Worm (Caenorhabditis elegans): ENCODE data around the gene str-217.

Gene str-217

DNA sequence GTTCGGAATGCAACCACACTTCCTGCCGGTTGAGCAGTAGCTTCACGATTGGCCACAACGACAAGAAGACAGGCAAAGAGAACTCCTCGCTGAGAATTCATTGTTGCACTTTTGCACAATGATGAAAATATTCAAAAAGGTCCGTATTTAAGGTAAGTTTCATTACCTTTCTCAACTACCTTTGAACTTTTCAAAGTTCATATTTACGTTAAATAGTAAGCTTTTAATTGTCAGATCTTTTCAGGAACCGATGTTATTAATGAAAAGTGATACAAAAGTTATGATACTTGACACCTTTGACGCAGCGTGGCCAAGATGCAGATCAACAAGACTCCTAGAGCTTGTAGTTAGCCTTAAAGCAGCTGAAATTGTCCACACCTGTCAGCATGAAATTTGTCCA, 21.3 kb upstream of the str-217 start, which contains the start of gene F49H6.12:
TSS of gene F49H6.12 (minus strand) at position 101 of the 400 bp plus-strand sequence.
- TF ChIP-seq tra-4 (tag; optimal IDR thresholded peaks at IDR 0.05) (no peak), hnd-1 (tag; optimal IDR thresholded peaks at IDR 0.05) (no peak), flt-1 (GFP tag; IDR thresholded peaks at IDR 0.05) (no peak), sea-1 (GFP tag; conservative IDR thresholded peaks at IDR 0.05) (no peak)

DNA sequence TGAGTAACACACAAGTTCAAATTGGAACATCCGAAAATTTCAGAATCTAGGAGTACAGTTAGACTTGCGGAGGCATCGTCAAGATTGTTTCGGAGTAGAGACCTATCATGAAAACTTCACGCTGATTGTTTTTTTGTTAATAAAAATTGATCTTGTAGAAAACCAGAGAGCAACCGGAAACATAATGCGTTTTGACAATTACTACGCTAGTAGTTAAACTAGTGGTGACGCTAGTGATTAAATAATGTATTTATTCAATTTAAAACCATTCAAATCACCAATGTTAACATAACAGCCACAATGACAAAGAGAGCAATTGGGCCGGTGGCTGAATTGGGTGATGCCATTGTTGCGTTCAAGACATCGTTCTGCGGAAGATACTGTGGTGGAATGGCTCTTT, 19.6 kb upstream of the str-217 start, which contains the start of gene F49H6.17:
TSS of gene F49H6.17 (plus strand) at position 301 of the 400 bp plus-strand sequence.
- TF ChIP-seq tbx-37 (GFP tag; conservative IDR thresholded peaks at IDR 0.05) (no peak), ets-7 (tag; optimal IDR thresholded peaks at IDR 0.05) (no peak), ceh-36 (tag; optimal IDR thresholded peaks at IDR 0.05) (no peak), B0310.2 (tag; optimal IDR thresholded peaks at IDR 0.05) (no peak), aly-1 (tag; optimal IDR thresholded peaks at IDR 0.05) (no peak), ama-1 (optimal IDR thresholded peaks at IDR 0.05) (no peak), pes-1 (GFP tag; IDR thresholded peaks at IDR 0.05) (no peak), flt-1 (GFP tag; IDR thresholded peaks at IDR 0.05) (no peak), hmg-4 (GFP tag; optimal IDR thresholded peaks at IDR 0.05) (no peak), scrt-1 (GFP tag; IDR thresholded peaks at IDR 0.05) (no peak), hnd-1 (tag; optimal IDR thresholded peaks at IDR 0.05) (no peak)

DNA sequence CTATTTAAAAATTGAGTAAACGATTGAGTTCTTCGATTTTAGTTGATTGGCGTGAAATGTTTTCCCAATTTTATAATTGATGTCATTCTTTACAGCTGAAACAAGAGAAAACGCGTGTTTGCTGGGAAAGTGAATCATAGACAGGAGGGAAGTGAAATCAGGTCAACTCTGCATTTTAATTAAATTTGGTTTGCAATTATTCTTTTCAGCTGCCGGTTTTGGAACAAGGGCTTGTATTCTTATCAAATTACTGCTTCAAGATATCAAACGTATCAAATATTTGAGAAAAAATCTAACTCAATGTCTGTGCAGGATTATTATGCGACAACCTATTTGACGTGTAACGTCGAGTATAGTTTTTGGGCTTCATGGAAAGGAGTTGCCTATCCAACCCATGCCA, 16.7 kb upstream of the str-217 start, which contains the start of gene srh-97:
TSS of gene srh-97 (plus strand) at position 301 of the 400 bp plus-strand sequence.
- TF ChIP-seq sea-1 (GFP tag; conservative IDR thresholded peaks at IDR 0.05) (no peak), hnd-1 (tag; optimal IDR thresholded peaks at IDR 0.05) (no peak), ceh-36 (tag; optimal IDR thresholded peaks at IDR 0.05) (no peak), hmg-4 (GFP tag; optimal IDR thresholded peaks at IDR 0.05) (no peak), F13C5.2 (tag; optimal IDR thresholded peaks at IDR 0.05) (no peak), ets-7 (tag; optimal IDR thresholded peaks at IDR 0.05) (no peak), ceh-13 (GFP tag; optimal IDR thresholded peaks at IDR 0.05) (no peak), scrt-1 (GFP tag; IDR thresholded peaks at IDR 0.05) (no peak), ama-1 (optimal IDR thresholded peaks at IDR 0.05) (no peak), flt-1 (GFP tag; IDR thresholded peaks at IDR 0.05) (no peak)

DNA sequence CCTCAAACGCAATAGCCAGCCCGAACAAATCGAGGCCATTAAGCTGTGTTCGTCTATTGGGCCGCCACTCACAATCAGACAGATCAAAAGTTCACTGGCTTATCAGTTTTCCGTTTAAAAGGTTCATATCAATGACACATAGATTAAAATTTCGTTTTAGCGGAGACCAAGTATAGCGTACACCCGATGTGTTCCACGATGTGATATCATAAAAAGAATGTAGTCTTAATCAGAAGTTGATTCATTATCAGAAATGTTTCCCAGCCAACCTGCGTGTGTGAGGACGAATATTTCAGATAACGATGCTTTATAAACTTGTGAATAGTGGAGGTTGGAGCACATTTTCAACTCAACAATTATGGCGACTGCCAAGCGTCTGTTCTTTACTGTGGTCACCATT, 13.9 kb upstream of the str-217 start, which contains the start of gene clc-13:
TSS of gene clc-13 (plus strand) at position 359 of the 400 bp plus-strand sequence.
- TF ChIP-seq pes-1 (GFP tag; IDR thresholded peaks at IDR 0.05) (no peak), hmbx-1 (tag; optimal IDR thresholded peaks at IDR 0.05) (no peak), flt-1 (GFP tag; IDR thresholded peaks at IDR 0.05) (no peak), tbx-11 (GFP tag; IDR thresholded peaks at IDR 0.05) (no peak), ama-1 (optimal IDR thresholded peaks at IDR 0.05) (no peak), scrt-1 (GFP tag; IDR thresholded peaks at IDR 0.05) (no peak), ceh-36 (tag; optimal IDR thresholded peaks at IDR 0.05) (no peak), aly-1 (tag; optimal IDR thresholded peaks at IDR 0.05) (no peak), F13C5.2 (tag; optimal IDR thresholded peaks at IDR 0.05) (no peak), ceh-13 (GFP tag; optimal IDR thresholded peaks at IDR 0.05) (no peak), B0310.2 (tag; optimal IDR thresholded peaks at IDR 0.05) (no peak)

DNA sequence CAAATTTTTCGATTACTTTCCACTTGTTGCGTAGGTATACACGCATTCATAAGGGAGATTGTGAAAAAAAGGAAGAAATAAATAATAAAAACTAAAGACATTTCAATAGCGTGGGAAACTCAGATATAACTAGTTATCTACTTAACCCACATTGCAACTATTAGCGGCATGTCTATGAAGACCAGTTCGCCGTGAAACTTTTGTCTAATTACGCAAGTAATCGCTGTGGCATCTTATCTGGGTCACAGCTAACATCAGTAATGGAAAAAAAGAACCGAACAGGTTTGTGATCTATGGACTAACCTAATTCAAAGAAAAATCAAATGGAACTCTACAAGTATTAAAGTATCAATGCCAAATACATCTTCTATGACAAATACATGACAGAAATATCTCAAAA, 13.1 kb upstream of the str-217 start, which contains the start of gene clec-241:
TSS of gene clec-241 (minus strand) at position 101 of the 400 bp plus-strand sequence.
- no peak for TF ChIP-seq ceh-36 (tag; optimal IDR thresholded peaks at IDR 0.05)
- no peak for TF ChIP-seq B0310.2 (tag; optimal IDR thresholded peaks at IDR 0.05)
- no peak for TF ChIP-seq F13C5.2 (tag; optimal IDR thresholded peaks at IDR 0.05)
- TF ChIP-seq tbx-37 (GFP tag; conservative IDR thresholded peaks at IDR 0.05) = no peak
- no peak for TF ChIP-seq hmbx-1 (tag; optimal IDR thresholded peaks at IDR 0.05)
- TF ChIP-seq ama-1 (optimal IDR thresholded peaks at IDR 0.05) = no peak
- TF ChIP-seq hmg-4 (GFP tag; optimal IDR thresholded peaks at IDR 0.05) = no peak
- TF ChIP-seq scrt-1 (GFP tag; IDR thresholded peaks at IDR 0.05) = no peak
- no peak for TF ChIP-seq hnd-1 (tag; optimal IDR thresholded peaks at IDR 0.05)
- no peak for TF ChIP-seq sea-1 (GFP tag; conservative IDR thresholded peaks at IDR 0.05)
- TF ChIP-seq aly-1 (tag; optimal IDR thresholded peaks at IDR 0.05) = no peak

DNA sequence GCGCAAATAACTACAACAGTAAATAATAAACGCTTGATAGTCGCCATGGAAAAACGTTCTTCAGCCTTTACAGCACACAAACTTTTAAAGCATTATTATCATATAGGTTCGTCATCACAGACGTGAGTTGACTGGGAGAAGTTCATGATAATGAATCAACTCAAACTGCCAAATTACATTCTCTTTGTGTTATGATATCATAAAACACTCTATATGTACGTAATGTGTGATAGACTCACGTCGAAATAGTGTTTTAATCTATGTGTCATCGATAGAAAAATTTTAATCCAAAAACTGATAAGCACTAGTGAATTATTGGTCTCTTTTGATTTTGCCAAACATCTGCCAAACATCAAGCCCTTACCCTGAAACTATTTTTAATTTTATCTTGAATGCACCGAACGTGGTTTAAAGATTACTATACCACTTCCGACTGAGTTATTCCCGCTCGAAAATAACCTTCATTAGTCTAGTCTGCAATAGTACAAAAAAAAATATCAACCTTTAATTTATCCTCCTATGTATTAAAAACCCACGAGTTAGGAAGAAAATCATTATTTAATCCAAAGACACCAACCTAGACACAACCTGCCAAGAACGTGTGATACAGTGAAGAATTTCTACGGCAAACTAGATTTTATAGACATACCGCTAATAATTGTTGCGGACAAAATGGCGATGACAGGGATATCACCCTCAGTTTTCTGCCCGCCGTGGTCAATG, 9.4 kb upstream of the str-217 start, which contains the start of the genes clc-12 and clec-240:
TSS of gene clc-12 (minus strand) at position 47 of the 723 bp plus-strand sequence.
TSS of gene clec-240 (plus strand) at position 673 of the 723 bp plus-strand sequence.
- TF ChIP-seq hmg-4 (GFP tag; optimal IDR thresholded peaks at IDR 0.05) (no peak), ets-7 (tag; optimal IDR thresholded peaks at IDR 0.05) (no peak), sea-1 (GFP tag; conservative IDR thresholded peaks at IDR 0.05) (no peak), F13C5.2 (tag; optimal IDR thresholded peaks at IDR 0.05) (no peak), ceh-13 (GFP tag; optimal IDR thresholded peaks at IDR 0.05) (no peak), tbx-11 (GFP tag; IDR thresholded peaks at IDR 0.05) (no peak), hnd-1 (tag; optimal IDR thresholded peaks at IDR 0.05) (no peak), B0310.2 (tag; optimal IDR thresholded peaks at IDR 0.05) (no peak), flt-1 (GFP tag; IDR thresholded peaks at IDR 0.05) (no peak), tra-4 (tag; optimal IDR thresholded peaks at IDR 0.05) (no peak), ama-1 (optimal IDR thresholded peaks at IDR 0.05) (no peak), scrt-1 (GFP tag; IDR thresholded peaks at IDR 0.05) (no peak), ceh-36 (tag; optimal IDR thresholded peaks at IDR 0.05) (no peak), aly-1 (tag; optimal IDR thresholded peaks at IDR 0.05) (no peak), pes-1 (GFP tag; IDR thresholded peaks at IDR 0.05) (no peak)

DNA sequence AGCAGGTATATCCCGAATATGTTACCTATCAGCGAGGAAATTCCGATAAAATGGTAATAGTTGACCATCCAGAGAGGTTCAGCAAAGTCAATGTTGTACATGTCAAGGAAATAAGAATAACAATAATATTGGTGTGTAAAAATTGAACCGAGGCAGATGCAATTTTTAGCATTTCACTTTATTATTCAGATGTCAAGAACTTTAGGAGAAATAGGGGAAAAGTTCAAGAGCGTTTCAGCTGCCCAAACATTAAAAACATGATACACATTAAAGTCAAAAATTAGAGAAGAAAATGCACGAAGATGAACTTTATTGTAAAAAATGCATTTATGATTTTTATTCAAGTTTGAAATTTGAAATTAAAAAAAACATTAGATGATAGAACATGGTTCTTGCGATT, 8.2 kb upstream of the str-217 start, which contains the start of gene sri-69:
TSS of gene sri-69 (minus strand) at position 101 of the 400 bp plus-strand sequence.
- TF ChIP-seq tbx-11 (GFP tag; IDR thresholded peaks at IDR 0.05) (no peak), ets-7 (tag; optimal IDR thresholded peaks at IDR 0.05) (no peak), pes-1 (GFP tag; IDR thresholded peaks at IDR 0.05) (no peak), tra-4 (tag; optimal IDR thresholded peaks at IDR 0.05) (no peak), sea-1 (GFP tag; conservative IDR thresholded peaks at IDR 0.05) (no peak), hmbx-1 (tag; optimal IDR thresholded peaks at IDR 0.05) (no peak), F13C5.2 (tag; optimal IDR thresholded peaks at IDR 0.05) (no peak), hmg-4 (GFP tag; optimal IDR thresholded peaks at IDR 0.05) (no peak), hnd-1 (tag; optimal IDR thresholded peaks at IDR 0.05) (no peak), scrt-1 (GFP tag; IDR thresholded peaks at IDR 0.05) (no peak), ceh-13 (GFP tag; optimal IDR thresholded peaks at IDR 0.05) (no peak), aly-1 (tag; optimal IDR thresholded peaks at IDR 0.05) (no peak)

All from whole organism, early embryonic.